Fruit fly (Drosophila melanogaster): Measurements from ENCODE around the gene CG12016.

The CG12016 gene

dm6 chr3L:3348956-3349824, 29.8 kb downstream of the CG12016 start (continued):
- no peak for TF ChIP-seq Eip93F (GFP tag; optimal IDR thresholded peaks at IDR 0.05)
- TF ChIP-seq CG3032 (tag; optimal IDR thresholded peaks at IDR 0.05), result no peak
- no peak for TF ChIP-seq CG8632 (GFP tag; optimal IDR thresholded peaks at IDR 0.05)
- no peak for TF ChIP-seq CG6854 (GFP tag; optimal IDR thresholded peaks at IDR 0.05)
- TF ChIP-seq dac (GFP tag; optimal IDR thresholded peaks at IDR 0.05), result no peak
- no peak for TF ChIP-seq fd59A (GFP tag; optimal IDR thresholded peaks at IDR 0.05)
- no peak for TF ChIP-seq OdsH (GFP tag; optimal IDR thresholded peaks at IDR 0.05)
- no peak for TF ChIP-seq Sox15 (GFP tag; optimal IDR thresholded peaks at IDR 0.05)

- TF ChIP-seq Blimp-1 (GFP tag; optimal IDR thresholded peaks at IDR 0.05) (no peak), esn (GFP tag; optimal IDR thresholded peaks at IDR 0.05) (no peak), CG16779 (tag; optimal IDR thresholded peaks at IDR 0.05) (no peak), CG6792 (GFP tag; optimal IDR thresholded peaks at IDR 0.05) (no peak), Eip78C (GFP tag) (no peak), fd59A (GFP tag; optimal IDR thresholded peaks at IDR 0.05) (no peak), CG6854 (GFP tag; optimal IDR thresholded peaks at IDR 0.05) (no peak), CG7368 (GFP tag; optimal IDR thresholded peaks at IDR 0.05) (no peak), lz (GFP tag; optimal IDR thresholded peaks at IDR 0.05) (no peak), CG11902 (GFP tag; optimal IDR thresholded peaks at IDR 0.05) (no peak), CG31627 (GFP tag; optimal IDR thresholded peaks at IDR 0.05) (no peak), CG8319 (GFP tag; optimal IDR thresholded peaks at IDR 0.05) (no peak), Sox14 (GFP tag; optimal IDR thresholded peaks at IDR 0.05) (no peak), Smox (GFP tag; optimal IDR thresholded peaks at IDR 0.05) (no peak), CG11294 (GFP tag; IDR thresholded peaks at IDR 0.05) (no peak), Met (GFP tag; optimal IDR thresholded peaks at IDR 0.05) (no peak)
Observed at dm6 chr3L:3349825-3350123, 30.4 kb downstream of the CG12016 start.

- peak; percentile 78 for TF ChIP-seq vri (GFP tag; optimal IDR thresholded peaks at IDR 0.05)
- TF ChIP-seq CG15336 (GFP tag; IDR thresholded peaks at IDR 0.05), result no peak
Observed at dm6 chr3L:3350572-3351343, 31.4 kb downstream of the CG12016 start.

- TF ChIP-seq CG11294 (GFP tag; IDR thresholded peaks at IDR 0.05), result no peak
- TF ChIP-seq CG8319 (GFP tag; optimal IDR thresholded peaks at IDR 0.05), result no peak
- no peak for TF ChIP-seq spab (GFP tag; optimal IDR thresholded peaks at IDR 0.05)
Observed at dm6 chr3L:3351814-3352359, 32.5 kb downstream of the CG12016 start.

- TF ChIP-seq Blimp-1 (GFP tag; optimal IDR thresholded peaks at IDR 0.05), result peak; percentile 44
- no peak for TF ChIP-seq CG15336 (GFP tag; IDR thresholded peaks at IDR 0.05)
- TF ChIP-seq CG6163 (GFP tag; IDR thresholded peaks at IDR 0.05), result no peak
- TF ChIP-seq Gug (GFP tag; IDR thresholded peaks at IDR 0.05), result no peak
Observed at dm6 chr3L:3352516-3352915, 33.2 kb downstream of the CG12016 start.

dm6 chr3L:3353297-3353696, 33.9 kb downstream of the CG12016 start:
- TF ChIP-seq Ets21C (GFP tag; optimal IDR thresholded peaks at IDR 0.05), result no peak
- TF ChIP-seq svp (GFP tag), result peak; percentile 77

Data from whole organism, prepupa.